Worm (Caenorhabditis elegans) whole organism, L4/young adult: Measurements from ENCODE around the gene uroc-1.

Source experiments
- W03F9.2 ChIP-seq: fragments of 150-350 bp; optimal IDR thresholded peaks from 2 replicates; lab custom pipeline; 2014; ENCODE audit warnings: missing biosample characterization, missing genetic modification characterization
- dao-5 ChIP-seq: sonication (generic microtip); optimal IDR thresholded peaks from 2 replicates; lab custom pipeline; 2016; ENCODE audit warnings: missing genotype, missing genetic modification characterization, moderate library complexity, missing compliant biosample characterization
- him-1 ChIP-seq: sonication (generic microtip); optimal IDR thresholded peaks from 2 replicates; lab custom pipeline; 2016; ENCODE audit warnings: missing genotype, missing genetic modification reagents, missing genetic modification characterization, missing compliant biosample characterization

ce11 chrIV:16498031-16498442 lies 44.5 kb downstream of the uroc-1 start:
- TF ChIP-seq him-1 (tag; lab: Kevin White, UChicago) (peak; percentile 24), W03F9.2 (tag; lab: Kevin White, UChicago) (no peak), dao-5 (tag; lab: Kevin White, UChicago) (no peak)
